Worm (Caenorhabditis elegans): ENCODE results near the gene ZK616.3.

ZK616.3 gene

DNA sequence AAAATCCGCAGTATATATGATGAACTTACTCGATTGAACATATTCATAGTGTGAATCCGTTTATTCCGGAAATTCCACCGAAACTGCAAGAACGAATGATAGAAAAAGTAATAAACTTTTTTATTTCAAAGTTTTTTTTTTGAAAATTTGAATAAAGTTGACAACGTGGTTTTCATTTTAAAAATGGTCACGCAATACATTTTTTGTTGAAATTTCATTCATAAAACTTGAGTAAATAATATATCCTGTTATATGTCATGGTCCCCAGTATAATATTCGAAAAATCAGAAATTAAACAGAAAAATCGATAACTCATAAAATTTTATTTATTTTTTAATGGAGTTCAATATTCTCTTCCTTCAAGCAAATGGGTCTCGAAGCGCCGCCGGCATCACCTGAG is 14.3 kb downstream of the ZK616.3 start, which contains the start of gene ZK616.65:
TSS of gene ZK616.65 (minus strand) at position 101 of the 400 bp plus-strand sequence.
- no peak for TF ChIP-seq lsy-2 (tag; optimal IDR thresholded peaks at IDR 0.05)
- no peak for TF ChIP-seq attf-4 (tag; optimal IDR thresholded peaks at IDR 0.05)
- TF ChIP-seq nhr-11 (tag; optimal IDR thresholded peaks at IDR 0.05), result no peak
- no peak for TF ChIP-seq nhr-111 (GFP tag; optimal IDR thresholded peaks at IDR 0.05)
- no peak for TF ChIP-seq snpc-4 (tag; optimal IDR thresholded peaks at IDR 0.05)
- TF ChIP-seq nhr-28 (tag; optimal IDR thresholded peaks at IDR 0.05), result no peak
- TF ChIP-seq daf-19 (GFP tag; conservative IDR thresholded peaks at IDR 0.05), result no peak
- TF ChIP-seq nhr-48 (tag; optimal IDR thresholded peaks at IDR 0.05), result no peak
- TF ChIP-seq snpc-1.2 (GFP tag; IDR thresholded peaks at IDR 0.05), result no peak
- no peak for TF ChIP-seq T26A8.4 (GFP tag; IDR thresholded peaks at IDR 0.05)
- TF ChIP-seq F26F4.8 (GFP tag; conservative IDR thresholded peaks at IDR 0.05), result no peak
- no peak for TF ChIP-seq F37D6.2 (tag; optimal IDR thresholded peaks at IDR 0.05)
- TF ChIP-seq skn-1 (tag; optimal IDR thresholded peaks at IDR 0.05), result no peak
- TF ChIP-seq unc-62 (GFP tag; optimal IDR thresholded peaks at IDR 0.05 in 1 of 2), result no peak
- TF ChIP-seq unc-62 (tag; optimal IDR thresholded peaks at IDR 0.05), result no peak
- no peak for TF ChIP-seq rbr-2 (tag; optimal IDR thresholded peaks at IDR 0.05)
- TF ChIP-seq duxl-1 (tag; optimal IDR thresholded peaks at IDR 0.05; ENCODE audit: poor library complexity), result no peak
- no peak for TF ChIP-seq php-3 (GFP tag; IDR thresholded peaks at IDR 0.05)
- TF ChIP-seq zfp-2 (tag; optimal IDR thresholded peaks at IDR 0.05), result no peak
- no peak for TF ChIP-seq ama-1 (optimal IDR thresholded peaks at IDR 0.05)

DNA sequence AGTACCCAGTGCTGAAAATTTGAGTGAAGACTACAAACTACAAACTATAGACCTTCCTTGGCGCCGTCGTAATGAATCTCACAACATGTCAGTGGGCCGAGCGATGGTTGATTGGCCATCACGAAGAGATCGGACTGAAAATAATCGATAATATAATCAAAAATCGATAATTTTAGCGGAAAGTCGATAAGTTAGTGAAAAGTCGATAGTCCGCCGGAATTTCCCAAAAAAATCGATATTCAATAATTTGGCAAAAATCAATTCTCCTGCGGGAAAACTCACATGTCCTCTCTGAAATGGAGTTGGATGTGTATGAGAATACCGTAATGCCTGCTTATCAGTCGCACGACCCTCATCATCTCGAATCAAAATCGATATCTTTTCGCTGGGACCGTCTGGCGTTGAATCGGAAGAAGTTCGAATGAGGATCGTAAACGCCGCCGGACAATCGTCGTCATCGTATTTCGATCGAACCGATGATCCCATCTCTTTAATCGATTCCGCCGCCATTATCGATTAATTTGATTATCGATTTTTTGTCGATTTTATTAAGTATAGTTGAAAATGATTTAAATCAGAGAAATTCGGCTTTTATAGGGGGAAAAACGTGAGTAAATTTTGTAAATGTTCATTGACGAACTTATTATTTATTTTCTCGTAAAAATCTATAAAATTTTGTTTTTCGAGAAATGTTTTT is 14.9 kb downstream of the ZK616.3 start, which contains the start of gene ZK616.8:
TSS of gene ZK616.8 (minus strand) at position 553 of the 697 bp plus-strand sequence.
- TF ChIP-seq ceh-28 (tag; optimal IDR thresholded peaks at IDR 0.05) (peak; percentile 85), lin-13 (GFP tag; optimal IDR thresholded peaks at IDR 0.05) (no peak)

- TF ChIP-seq Y48G9A.11 (GFP tag; IDR thresholded peaks at IDR 0.05) (no peak), nhr-102 (tag; optimal IDR thresholded peaks at IDR 0.05) (no peak), ZK546.5 (tag; optimal IDR thresholded peaks at IDR 0.05) (no peak), jun-1 (tag; optimal IDR thresholded peaks at IDR 0.05) (no peak), mxl-2 (GFP tag; conservative IDR thresholded peaks at IDR 0.05) (no peak), zfp-3 (GFP tag; conservative IDR thresholded peaks at IDR 0.05) (no peak), mes-2 (tag; optimal IDR thresholded peaks at IDR 0.05; ENCODE audit: poor library complexity, severe bottlenecking) (no peak), Y105C5A.15 (GFP tag; IDR thresholded peaks at IDR 0.05) (no peak), sdz-12 (GFP tag; optimal IDR thresholded peaks at IDR 0.05) (no peak), pha-4 (GFP tag; IDR thresholded peaks at IDR 0.05) (no peak), pha-4 (tag; optimal IDR thresholded peaks at IDR 0.05) (no peak), mdt-29 (GFP tag; IDR thresholded peaks at IDR 0.05) (no peak), spr-1 (tag; optimal IDR thresholded peaks at IDR 0.05) (no peak), daf-19 (GFP tag; conservative IDR thresholded peaks at IDR 0.05) (no peak), F10B5.3 (tag; optimal IDR thresholded peaks at IDR 0.05) (no peak), lin-39 (tag; optimal IDR thresholded peaks at IDR 0.05) (no peak), F49E8.2 (tag; optimal IDR thresholded peaks at IDR 0.05; ENCODE audit: borderline replicate concordance) (no peak), nhr-25 (tag; optimal IDR thresholded peaks at IDR 0.05; ENCODE audit: borderline replicate concordance, insufficient read depth) (no peak), nhr-77 (tag; optimal IDR thresholded peaks at IDR 0.05) (no peak), hlh-11 (tag; optimal IDR thresholded peaks at IDR 0.05) (no peak)
These were observed 18.8 kb downstream of the ZK616.3 start, which contains the start of gene spp-7 for ce11 chrIV:5415696-5416095. TSS of gene spp-7 (minus strand) at chrIV:5415796.

Measured in whole organism, L4 larva.